Worm (Caenorhabditis elegans) whole organism, early embryonic: ENCODE results near the gene glb-23.
"Not testable (repeated sequence)": the region's sequence is repeated elsewhere in the genome, so short reads cannot be mapped to it uniquely, and the experiment has no call there.

ENCODE experiments used
- B0310.2 ChIP-seq: sonication (generic microtip); optimal IDR thresholded peaks from 2 replicates; lab custom pipeline; 2016; ENCODE audit warnings: mild to moderate bottlenecking, missing genetic modification characterization, missing compliant biosample characterization
- F13C5.2 ChIP-seq: sonication (generic microtip); optimal IDR thresholded peaks from 2 replicates; lab custom pipeline; 2017; ENCODE audit warnings: mild to moderate bottlenecking, missing genetic modification characterization, inconsistent platforms, missing compliant biosample characterization
- aly-1 ChIP-seq: sonication (generic microtip); optimal IDR thresholded peaks from 2 replicates; lab custom pipeline; 2016; ENCODE audit warnings: missing genetic modification characterization, missing compliant biosample characterization
- ama-1 ChIP-seq: fragments of 150-350 bp; optimal IDR thresholded peaks from 2 replicates; lab custom pipeline; 2014
- ceh-13 ChIP-seq: fragments of 200-800 bp; sonication (Bioruptor generic); optimal IDR thresholded peaks from 2 replicates; lab custom pipeline; 2018; ENCODE audit warnings: mild to moderate bottlenecking, missing genetic modification characterization, missing compliant biosample characterization
- ceh-36 ChIP-seq: sonication (generic microtip); optimal IDR thresholded peaks from 2 replicates; lab custom pipeline; 2016; ENCODE audit warnings: missing genetic modification characterization, inconsistent platforms, missing compliant biosample characterization
- ets-7 ChIP-seq: sonication (generic microtip); optimal IDR thresholded peaks from 2 replicates; lab custom pipeline; 2016; ENCODE audit warnings: missing genotype, missing genetic modification characterization, missing compliant biosample characterization
- flt-1 ChIP-seq: fragments of 200-800 bp; sonication (Bioruptor generic); IDR thresholded peaks from 2 replicates; pipeline ENCODE4 v1.3.6; 2022; ENCODE audit warnings: missing genetic modification characterization, missing compliant biosample characterization
- hmbx-1 ChIP-seq: sonication (generic microtip); optimal IDR thresholded peaks from 2 replicates; lab custom pipeline; 2016; ENCODE audit warnings: mild to moderate bottlenecking, missing genetic modification characterization, missing compliant biosample characterization
- hmg-4 ChIP-seq: fragments of 200-800 bp; sonication (Bioruptor generic); optimal IDR thresholded peaks from 2 replicates; lab custom pipeline; 2018; ENCODE audit warnings: mild to moderate bottlenecking, missing genetic modification characterization, missing compliant biosample characterization
- hnd-1 ChIP-seq: sonication (generic microtip); optimal IDR thresholded peaks from 2 replicates; lab custom pipeline; 2016; ENCODE audit warnings: missing genetic modification characterization, missing compliant biosample characterization
- pes-1 ChIP-seq: fragments of 200-800 bp; sonication (Bioruptor generic); IDR thresholded peaks from 2 replicates; pipeline ENCODE4 v1.3.6; 2022; ENCODE audit warnings: missing genetic modification reagents, missing genetic modification characterization, missing compliant biosample characterization
- scrt-1 ChIP-seq: fragments of 200-800 bp; sonication (Bioruptor generic); IDR thresholded peaks from 2 replicates; pipeline ENCODE4 v1.3.6; 2022; ENCODE audit warnings: missing genetic modification characterization, missing compliant biosample characterization
- sea-1 ChIP-seq: fragments of 200-800 bp; sonication (Bioruptor generic); conservative IDR thresholded peaks from 2 replicates; pipeline ENCODE4 v1.3.6; 2022; ENCODE audit warnings: missing genetic modification characterization, missing compliant biosample characterization
- tbx-11 ChIP-seq: fragments of 200-800 bp; sonication (Bioruptor generic); IDR thresholded peaks from 2 replicates; pipeline ENCODE4 v1.3.6; 2022; ENCODE audit warnings: missing genetic modification characterization, missing compliant biosample characterization
- tbx-37 ChIP-seq: fragments of 200-800 bp; sonication (Bioruptor generic); conservative IDR thresholded peaks from 2 replicates; pipeline ENCODE4 v1.3.6; 2022; ENCODE audit warnings: missing genetic modification reagents, missing genetic modification characterization, missing compliant biosample characterization
- tra-4 ChIP-seq: sonication (generic microtip); optimal IDR thresholded peaks from 2 replicates; lab custom pipeline; 2017; ENCODE audit warnings: missing genetic modification characterization, missing compliant biosample characterization

The glb-23 gene

DNA sequence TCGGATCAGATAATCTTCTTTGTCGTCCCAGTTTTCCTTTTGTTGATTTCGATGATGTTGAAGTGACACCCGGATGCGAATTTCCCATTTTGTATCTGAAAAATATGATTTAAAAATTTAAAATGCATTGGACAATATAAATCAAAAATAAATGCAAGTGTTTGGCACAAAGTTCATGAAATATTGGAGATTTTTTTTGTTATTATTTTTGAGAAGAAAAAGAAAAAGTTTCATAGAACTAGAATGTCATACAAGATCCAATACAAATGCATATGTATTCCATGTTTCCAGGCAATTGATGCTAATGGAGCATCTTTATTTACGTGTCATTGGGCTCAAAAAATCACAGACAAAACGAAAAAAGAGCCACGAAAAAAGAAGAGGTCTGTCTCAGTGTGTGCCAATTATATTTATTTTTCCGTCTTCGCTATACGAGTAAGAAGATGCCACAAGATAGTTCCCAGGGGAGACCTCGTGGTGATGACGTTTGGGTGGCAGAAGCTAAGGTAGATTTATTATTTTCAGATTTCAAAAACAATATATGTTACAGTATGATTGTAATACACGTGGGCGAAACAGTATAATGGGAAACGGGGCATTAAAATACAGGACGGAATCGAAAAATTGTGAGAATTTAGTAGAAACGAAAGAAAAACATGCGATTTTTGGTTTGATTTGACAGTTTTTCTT is at the start of gene glb-23, which contains the start of gene R13A1.1:
Gene glb-23 (minus strand): TSS at position 101 of the 690 bp plus-strand sequence.
Gene R13A1.1 (plus strand): TSS at position 640 of the 690 bp plus-strand sequence.
- TF ChIP-seq aly-1 (tag; lab: Kevin White, UChicago), result no peak
- TF ChIP-seq tbx-11 (GFP tag; lab: Robert Waterston, UW), result no peak
- no peak for TF ChIP-seq F13C5.2 (tag; lab: Kevin White, UChicago)
- no peak for TF ChIP-seq flt-1 (GFP tag; lab: Robert Waterston, UW)
- TF ChIP-seq tra-4 (tag; lab: Kevin White, UChicago), result no peak

DNA sequence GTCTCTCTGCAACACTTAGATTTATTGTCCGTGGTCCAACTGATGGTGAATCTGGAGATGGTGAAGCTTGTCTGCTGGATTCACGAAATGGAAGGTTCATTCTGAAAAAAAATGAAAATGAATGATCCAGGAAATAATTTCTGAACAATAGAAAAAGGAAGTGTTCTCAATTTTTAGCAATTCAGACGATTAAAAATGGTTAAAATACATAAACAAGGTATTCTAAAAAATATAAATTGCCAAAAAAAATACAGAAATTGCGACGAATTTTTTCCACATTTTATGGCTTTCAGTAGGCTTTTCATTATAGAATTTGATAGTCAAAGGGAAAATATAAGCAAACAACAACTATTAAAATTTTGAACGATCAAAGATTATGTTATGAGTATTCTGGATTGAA is 43.8 kb upstream of the glb-23 start, which contains the start of gene glb-2:
Gene glb-2 (minus strand): TSS at position 101 of the 400 bp plus-strand sequence.
- TF ChIP-seq flt-1 (GFP tag; lab: Robert Waterston, UW), result no peak
- no peak for TF ChIP-seq B0310.2
- TF ChIP-seq hnd-1, result no peak
- no peak for TF ChIP-seq hmbx-1 (tag; lab: Kevin White, UChicago)
- no peak for TF ChIP-seq sea-1 (GFP tag; lab: Robert Waterston, UW)

DNA sequence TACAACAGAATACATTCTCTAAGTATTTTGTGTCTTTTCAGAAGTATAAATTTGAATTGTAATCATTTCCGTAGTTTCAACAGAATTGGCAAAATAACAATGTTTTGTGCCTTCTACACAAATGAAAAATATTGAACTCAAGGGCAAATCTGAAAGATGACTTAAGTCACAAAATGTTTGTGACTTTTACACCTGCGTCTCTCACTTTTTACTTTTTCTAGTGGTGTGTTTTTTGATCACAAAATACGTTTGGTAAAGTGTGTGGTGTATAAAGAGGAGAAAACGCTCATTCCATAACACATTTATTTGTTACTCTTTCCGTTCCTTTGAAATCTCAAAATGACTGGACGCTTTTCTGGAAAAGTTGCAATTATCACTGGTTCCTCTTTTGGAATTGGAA is 41.3 kb upstream of the glb-23 start, which contains the start of gene C06E4.3:
Gene C06E4.3 (plus strand): TSS at position 289 of the 400 bp plus-strand sequence.
- TF ChIP-seq hmbx-1 (tag; lab: Kevin White, UChicago) (no peak), F13C5.2 (tag; lab: Kevin White, UChicago) (no peak), B0310.2 (no peak), hmg-4 (GFP tag; lab: Kevin White, UChicago) (no peak), tbx-11 (GFP tag; lab: Robert Waterston, UW) (no peak), hnd-1 (no peak), flt-1 (GFP tag; lab: Robert Waterston, UW) (no peak), ama-1 (no peak), ceh-13 (GFP tag; lab: Kevin White, UChicago) (no peak), aly-1 (tag; lab: Kevin White, UChicago) (no peak), tbx-37 (GFP tag; lab: Robert Waterston, UW) (no peak), pes-1 (GFP tag; lab: Robert Waterston, UW) (no peak), scrt-1 (GFP tag; lab: Robert Waterston, UW) (no peak), ceh-36 (tag; lab: Kevin White, UChicago) (no peak), sea-1 (GFP tag; lab: Robert Waterston, UW) (no peak), ets-7 (no peak), tra-4 (tag; lab: Kevin White, UChicago) (no peak)

DNA sequence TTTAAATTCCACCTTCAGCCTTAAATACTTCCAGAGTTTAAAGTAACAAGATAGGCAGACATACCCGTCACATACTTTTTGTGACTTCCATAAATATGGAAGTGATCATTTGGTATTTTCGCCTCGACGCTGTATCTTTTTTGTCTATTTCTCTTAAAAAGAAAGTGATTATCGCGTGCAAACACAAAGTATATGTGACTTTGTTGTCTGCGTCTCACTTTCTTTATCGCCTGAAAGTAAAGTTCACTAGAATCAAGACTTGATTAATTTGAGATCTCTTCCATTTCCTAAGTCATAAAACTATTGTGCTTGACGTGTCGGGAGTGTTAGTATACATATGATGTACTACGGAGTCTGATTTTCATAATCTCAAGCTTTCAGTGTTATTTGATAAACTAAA is 39.0 kb upstream of the glb-23 start, which contains the start of gene C06E4.6:
Gene C06E4.6 (minus strand): TSS at position 51 of the 400 bp plus-strand sequence.
- TF ChIP-seq tbx-11 (GFP tag; lab: Robert Waterston, UW), result no peak
- TF ChIP-seq hmg-4 (GFP tag; lab: Kevin White, UChicago), result no peak
- TF ChIP-seq aly-1 (tag; lab: Kevin White, UChicago), result no peak
- no peak for TF ChIP-seq tra-4 (tag; lab: Kevin White, UChicago)
- no peak for TF ChIP-seq hnd-1
- no peak for TF ChIP-seq ceh-13 (GFP tag; lab: Kevin White, UChicago)
- TF ChIP-seq flt-1 (GFP tag; lab: Robert Waterston, UW), result no peak
- TF ChIP-seq ets-7, result no peak
- TF ChIP-seq F13C5.2 (tag; lab: Kevin White, UChicago), result no peak
- TF ChIP-seq ama-1, result no peak
- TF ChIP-seq scrt-1 (GFP tag; lab: Robert Waterston, UW), result no peak
- TF ChIP-seq ceh-36 (tag; lab: Kevin White, UChicago), result no peak
- TF ChIP-seq pes-1 (GFP tag; lab: Robert Waterston, UW), result no peak
- no peak for TF ChIP-seq sea-1 (GFP tag; lab: Robert Waterston, UW)
- TF ChIP-seq hmbx-1 (tag; lab: Kevin White, UChicago), result no peak
- no peak for TF ChIP-seq tbx-37 (GFP tag; lab: Robert Waterston, UW)

DNA sequence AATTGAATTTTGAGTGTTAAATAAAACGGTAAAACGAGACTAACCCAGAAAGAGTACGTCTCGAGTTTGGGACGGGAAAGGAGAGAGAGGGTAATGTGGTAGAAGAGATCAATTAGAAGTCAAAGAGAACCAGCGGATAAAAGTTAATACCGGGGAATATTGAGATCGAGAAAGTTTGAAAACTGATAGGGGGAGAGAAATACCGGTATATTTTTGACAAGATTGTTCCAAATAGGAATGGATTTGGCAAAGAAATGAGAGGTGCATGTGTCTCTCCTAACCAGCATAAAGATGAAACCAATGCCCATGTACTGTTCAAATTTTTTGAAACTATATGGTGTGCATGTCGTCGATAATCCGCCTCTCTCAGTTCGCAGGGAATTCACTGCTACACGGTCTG is 35.4 kb upstream of the glb-23 start, which contains the start of gene C06E4.5:
Gene C06E4.5 (plus strand): TSS at position 301 of the 400 bp plus-strand sequence.
- TF ChIP-seq tra-4 (tag; lab: Kevin White, UChicago); ets-7; tbx-11 (GFP tag; lab: Robert Waterston, UW): not testable (repeated sequence)

DNA sequence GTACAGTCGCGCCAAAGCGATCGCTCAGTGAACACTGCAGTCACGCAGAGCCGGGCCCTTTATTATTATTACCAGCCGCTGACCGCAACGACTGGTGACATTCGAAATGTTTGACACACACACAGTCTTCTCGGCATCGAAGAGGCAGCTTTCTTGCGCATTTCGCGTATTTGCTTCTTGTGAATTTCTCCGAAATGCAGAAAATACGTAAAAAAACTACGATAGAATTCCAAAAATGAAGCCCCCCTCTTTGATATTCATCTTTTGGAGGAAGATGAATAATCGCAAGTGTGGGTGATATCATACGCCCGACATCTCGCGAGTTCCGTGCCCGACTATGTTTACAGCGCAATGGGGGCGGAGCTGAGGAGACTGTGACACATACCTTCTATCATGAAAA is 34.0 kb upstream of the glb-23 start:
- no peak for TF ChIP-seq flt-1 (GFP tag; lab: Robert Waterston, UW)
- no peak for TF ChIP-seq ceh-13 (GFP tag; lab: Kevin White, UChicago)
- no peak for TF ChIP-seq tra-4 (tag; lab: Kevin White, UChicago)
- TF ChIP-seq tbx-11 (GFP tag; lab: Robert Waterston, UW), result no peak
- no peak for TF ChIP-seq scrt-1 (GFP tag; lab: Robert Waterston, UW)
- TF ChIP-seq hmbx-1 (tag; lab: Kevin White, UChicago), result no peak
- TF ChIP-seq aly-1 (tag; lab: Kevin White, UChicago), result no peak
- no peak for TF ChIP-seq hnd-1
- no peak for TF ChIP-seq ama-1
- TF ChIP-seq F13C5.2 (tag; lab: Kevin White, UChicago), result no peak

DNA sequence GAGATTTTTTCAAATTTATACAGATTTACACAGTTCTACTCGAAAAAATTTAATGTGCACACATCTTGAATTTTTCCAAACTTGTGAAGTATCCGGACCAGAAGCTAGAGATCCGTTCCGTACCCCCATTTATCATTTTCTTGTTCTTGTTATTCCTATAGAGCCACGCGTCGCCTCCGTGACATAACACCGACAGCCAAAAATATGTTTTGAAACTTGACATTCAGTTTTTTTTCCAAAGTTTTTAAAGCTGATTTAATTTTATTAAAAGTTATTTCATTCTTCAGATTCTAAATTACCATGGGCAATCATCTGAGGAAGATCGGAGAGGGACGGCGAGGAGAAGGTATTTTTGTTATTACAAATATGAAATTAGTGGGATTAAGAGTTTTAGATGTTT is 30.9 kb upstream of the glb-23 start, which contains the start of gene D2024.18:
Gene D2024.18 (plus strand): TSS at position 301 of the 400 bp plus-strand sequence.
- TF ChIP-seq aly-1 (tag; lab: Kevin White, UChicago), result no peak
- TF ChIP-seq sea-1 (GFP tag; lab: Robert Waterston, UW), result no peak
- TF ChIP-seq flt-1 (GFP tag; lab: Robert Waterston, UW), result no peak
- no peak for TF ChIP-seq tbx-37 (GFP tag; lab: Robert Waterston, UW)
- no peak for TF ChIP-seq pes-1 (GFP tag; lab: Robert Waterston, UW)
- TF ChIP-seq hnd-1, result no peak
- no peak for TF ChIP-seq tra-4 (tag; lab: Kevin White, UChicago)
- TF ChIP-seq tbx-11 (GFP tag; lab: Robert Waterston, UW), result no peak
- no peak for TF ChIP-seq B0310.2
- no peak for TF ChIP-seq hmg-4 (GFP tag; lab: Kevin White, UChicago)
- TF ChIP-seq F13C5.2 (tag; lab: Kevin White, UChicago), result no peak
- no peak for TF ChIP-seq ceh-13 (GFP tag; lab: Kevin White, UChicago)
- TF ChIP-seq scrt-1 (GFP tag; lab: Robert Waterston, UW), result no peak
- no peak for TF ChIP-seq ets-7
- no peak for TF ChIP-seq ama-1
- no peak for TF ChIP-seq hmbx-1 (tag; lab: Kevin White, UChicago)
- no peak for TF ChIP-seq ceh-36 (tag; lab: Kevin White, UChicago)
